Fruit fly (Drosophila melanogaster) whole organism, embryonic: ENCODE results near the gene CG6659.

Source experiments
- CG15269 ChIP-seq: fragments of 200-800 bp; sonication (Bioruptor generic); optimal IDR thresholded peaks from 2 replicates; lab custom pipeline; 2018; ENCODE audit warnings: missing biosample characterization, mild to moderate bottlenecking, missing genetic modification characterization, moderate library complexity
- Jarid2 ChIP-seq: fragments of 200-800 bp; sonication (Bioruptor generic); optimal IDR thresholded peaks from 3 replicates; lab custom pipeline; 2017; ENCODE audit warnings: mild to moderate bottlenecking, missing biosample characterization, missing genetic modification reagents, missing genetic modification characterization
- ac ChIP-seq: fragments of 200-800 bp; sonication (Bioruptor generic); optimal IDR thresholded peaks from 3 replicates; lab custom pipeline; 2017; ENCODE audit warnings: missing biosample characterization, mild to moderate bottlenecking, missing genetic modification characterization
- dati ChIP-seq: fragments of 200-800 bp; sonication (Bioruptor generic); IDR thresholded peaks from 2 replicates; pipeline ENCODE4 v1.3.6; 2022; ENCODE audit warnings: missing biosample characterization, missing genetic modification characterization

DNA sequence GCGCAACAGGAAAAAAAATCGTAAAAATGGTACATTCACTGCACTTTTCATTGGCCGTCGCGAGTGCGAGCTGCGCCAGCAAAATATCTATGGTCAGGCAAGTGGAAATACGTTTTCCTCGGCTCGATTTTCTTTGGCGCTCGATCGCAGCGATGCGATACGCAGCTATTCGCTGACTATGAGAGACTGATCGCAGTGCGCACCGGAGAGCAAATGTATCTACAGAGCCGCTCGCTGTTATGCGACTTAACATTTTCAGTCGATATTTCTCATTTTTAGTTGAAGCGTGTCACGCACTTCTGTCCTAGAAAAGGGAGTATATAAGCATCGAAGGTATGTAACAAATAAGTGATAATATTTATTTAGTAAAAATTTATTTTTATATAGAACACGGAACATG is 22.4 kb downstream of the CG6659 start, which contains the start of gene wgn:
- TF ChIP-seq Jarid2 (GFP tag; lab: Kevin White, UChicago) (peak; percentile 95), dati (GFP tag; lab: Robert Waterston, UW) (no peak), CG15269 (tag; lab: Kevin White, UChicago) (no peak), ac (GFP tag; lab: Kevin White, UChicago) (no peak)
